Worm (Caenorhabditis elegans): ENCODE data around the gene math-16.
"Not testable (repeated sequence)": the region's sequence is repeated elsewhere in the genome, so short reads cannot be mapped to it uniquely, and the experiment has no call there.

ce11 chrII:1854094-1854493 is 24.5 kb downstream of the math-16 start, which contains the start of gene fbxb-95:
- not testable (repeated sequence) for TF ChIP-seq nhr-12 (tag; optimal IDR thresholded peaks at IDR 0.05); mab-5 (tag; optimal IDR thresholded peaks at IDR 0.05); nhr-237 (tag; optimal IDR thresholded peaks at IDR 0.05); sptf-1 (tag; optimal IDR thresholded peaks at IDR 0.05); lin-32 (GFP tag; optimal IDR thresholded peaks at IDR 0.05); snpc-4 (tag; optimal IDR thresholded peaks at IDR 0.05); flh-1 (GFP tag; optimal IDR thresholded peaks at IDR 0.05); unc-62 (GFP tag; optimal IDR thresholded peaks at IDR 0.05)

All from whole organism, mixed stage, embryonic.